Worm (Caenorhabditis elegans) whole organism, late embryonic: ENCODE data around the gene mip-2.

Experiments used
- C08G9.2 ChIP-seq: sonication (generic microtip); optimal IDR thresholded peaks from 2 replicates; lab custom pipeline; 2016; ENCODE audit warnings: mild to moderate bottlenecking, missing genetic modification characterization, moderate library complexity, missing compliant biosample characterization
- K09A11.1 ChIP-seq: sonication (generic microtip); optimal IDR thresholded peaks from 2 replicates; lab custom pipeline; 2017; ENCODE audit warnings: antibody characterized with exemption, mild to moderate bottlenecking, missing genetic modification characterization, missing compliant biosample characterization; ENCODE audit not compliant: insufficient read depth
- ahr-1 ChIP-seq: sonication (generic microtip); optimal IDR thresholded peaks from 2 replicates; lab custom pipeline; 2016; ENCODE audit warnings: missing genetic modification characterization, missing compliant biosample characterization
- ama-1 ChIP-seq: fragments of 150-350 bp; optimal IDR thresholded peaks from 2 replicates; lab custom pipeline; 2014
- ceh-14 ChIP-seq: sonication (generic microtip); optimal IDR thresholded peaks from 2 replicates; lab custom pipeline; 2016; ENCODE audit warnings: missing genotype, missing genetic modification characterization, missing compliant biosample characterization
- ceh-22 ChIP-seq: sonication (generic microtip); optimal IDR thresholded peaks from 2 replicates; lab custom pipeline; 2017; ENCODE audit warnings: missing biosample characterization, missing genetic modification characterization
- ceh-24 ChIP-seq: sonication (generic microtip); optimal IDR thresholded peaks from 2 replicates; lab custom pipeline; 2016; ENCODE audit warnings: mild to moderate bottlenecking, missing genetic modification characterization, missing compliant biosample characterization
- ceh-30 ChIP-seq: fragments of 150-350 bp; optimal IDR thresholded peaks from 2 replicates; lab custom pipeline; 2014; ENCODE audit warnings: missing biosample characterization, missing genetic modification characterization
- ceh-48 ChIP-seq: sonication (generic microtip); optimal IDR thresholded peaks from 2 replicates; lab custom pipeline; 2016; ENCODE audit warnings: missing genetic modification characterization, inconsistent platforms, missing compliant biosample characterization
- ceh-6 ChIP-seq: fragments of 200-800 bp; sonication (Bioruptor generic); optimal IDR thresholded peaks from 2 replicates; lab custom pipeline; 2018; ENCODE audit warnings: mild to moderate bottlenecking, missing genetic modification characterization, missing compliant biosample characterization
- ceh-9 ChIP-seq: sonication (generic microtip); optimal IDR thresholded peaks from 2 replicates; lab custom pipeline; 2016; ENCODE audit warnings: mild to moderate bottlenecking, missing genetic modification characterization, inconsistent platforms, missing compliant biosample characterization
- che-1 ChIP-seq: sonication (generic microtip); optimal IDR thresholded peaks from 2 replicates; lab custom pipeline; 2016; ENCODE audit warnings: mild to moderate bottlenecking, missing genetic modification characterization, missing compliant biosample characterization
- dmd-4 ChIP-seq: sonication (generic microtip); optimal IDR thresholded peaks from 2 replicates; lab custom pipeline; 2016; ENCODE audit warnings: borderline replicate concordance, missing genetic modification characterization, missing compliant biosample characterization
- elt-4 ChIP-seq: sonication (generic microtip); optimal IDR thresholded peaks from 2 replicates; lab custom pipeline; 2016; ENCODE audit warnings: missing genetic modification characterization, missing compliant biosample characterization
- ets-4 ChIP-seq: sonication (generic microtip); optimal IDR thresholded peaks from 2 replicates; lab custom pipeline; 2016; ENCODE audit warnings: missing genetic modification characterization, missing compliant biosample characterization
- eyg-1 ChIP-seq: sonication (generic microtip); optimal IDR thresholded peaks from 2 replicates; lab custom pipeline; 2016; ENCODE audit warnings: missing genotype, missing genetic modification characterization, missing compliant biosample characterization
- fax-1 ChIP-seq: sonication (generic microtip); optimal IDR thresholded peaks from 2 replicates; lab custom pipeline; 2016; ENCODE audit warnings: missing genotype, missing genetic modification characterization, missing compliant biosample characterization
- fkh-6 ChIP-seq: sonication (generic microtip); optimal IDR thresholded peaks from 2 replicates; lab custom pipeline; 2016; ENCODE audit warnings: missing genetic modification characterization, missing compliant biosample characterization
- gmeb-2 ChIP-seq: sonication (generic microtip); optimal IDR thresholded peaks from 2 replicates; lab custom pipeline; 2016; ENCODE audit warnings: missing genetic modification characterization, inconsistent platforms, missing compliant biosample characterization
- hlh-13 ChIP-seq: fragments of 200-800 bp; sonication (Bioruptor generic); optimal IDR thresholded peaks from 2 replicates; lab custom pipeline; 2018; ENCODE audit warnings: mild to moderate bottlenecking, missing genetic modification characterization, missing compliant biosample characterization
- hlh-15 ChIP-seq: sonication (generic microtip); optimal IDR thresholded peaks from 2 replicates; lab custom pipeline; 2016; ENCODE audit warnings: missing genetic modification characterization, missing compliant biosample characterization
- hlh-30 ChIP-seq: sonication (generic microtip); optimal IDR thresholded peaks from 2 replicates; lab custom pipeline; 2017; ENCODE audit warnings: antibody characterized with exemption, missing genetic modification characterization, missing compliant biosample characterization; ENCODE audit not compliant: insufficient read depth
- hlh-6 ChIP-seq: sonication (generic microtip); optimal IDR thresholded peaks from 2 replicates; lab custom pipeline; 2016; ENCODE audit warnings: missing genotype, missing genetic modification characterization, missing compliant biosample characterization
- hlh-8 ChIP-seq: sonication (generic microtip); optimal IDR thresholded peaks from 2 replicates; lab custom pipeline; 2016; ENCODE audit warnings: missing genotype, missing genetic modification characterization, missing compliant biosample characterization
- mec-3 ChIP-seq: sonication (generic microtip); optimal IDR thresholded peaks from 2 replicates; lab custom pipeline; 2016; ENCODE audit warnings: borderline replicate concordance, missing genetic modification characterization, missing compliant biosample characterization
- nhr-232 ChIP-seq: sonication (generic microtip); optimal IDR thresholded peaks from 2 replicates; lab custom pipeline; 2016; ENCODE audit warnings: missing genetic modification characterization, missing compliant biosample characterization
- npax-4 ChIP-seq: sonication (generic microtip); optimal IDR thresholded peaks from 2 replicates; lab custom pipeline; 2016; ENCODE audit warnings: missing genetic modification characterization, missing compliant biosample characterization
- odd-2 ChIP-seq: sonication (generic microtip); optimal IDR thresholded peaks from 2 replicates; lab custom pipeline; 2017; ENCODE audit warnings: antibody characterized with exemption, mild to moderate bottlenecking, missing genetic modification characterization, missing compliant biosample characterization
- pag-3 ChIP-seq: sonication (generic microtip); optimal IDR thresholded peaks from 2 replicates; lab custom pipeline; 2016; ENCODE audit warnings: missing compliant biosample characterization, missing genetic modification characterization, borderline replicate concordance
- pat-9 ChIP-seq: fragments of 200-800 bp; sonication (Bioruptor generic); optimal IDR thresholded peaks from 2 replicates; lab custom pipeline; 2018; ENCODE audit warnings: mild to moderate bottlenecking, missing genetic modification characterization, moderate library complexity, missing compliant biosample characterization
- pax-1 ChIP-seq: fragments of 150-350 bp; optimal IDR thresholded peaks from 2 replicates; lab custom pipeline; 2014; ENCODE audit warnings: missing biosample characterization, missing genetic modification characterization
- pha-2 ChIP-seq: sonication (generic microtip); optimal IDR thresholded peaks from 2 replicates; lab custom pipeline; 2017; ENCODE audit warnings: mild to moderate bottlenecking, missing genetic modification characterization, missing compliant biosample characterization
- pha-4 ChIP-seq: fragments of 150-350 bp; optimal IDR thresholded peaks from 2 replicates; lab custom pipeline; 2018; ENCODE audit warnings: missing biosample characterization, missing genetic modification reagents, missing genetic modification characterization
- pros-1 ChIP-seq: fragments of 150-350 bp; optimal IDR thresholded peaks from 2 replicates; lab custom pipeline; 2014; ENCODE audit warnings: missing biosample characterization, missing genetic modification reagents, missing genetic modification characterization
- ref-2 ChIP-seq: sonication (generic microtip); optimal IDR thresholded peaks from 2 replicates; lab custom pipeline; 2016; ENCODE audit warnings: missing genetic modification characterization, missing compliant biosample characterization
- rnt-1 ChIP-seq: sonication (generic microtip); optimal IDR thresholded peaks from 2 replicates; lab custom pipeline; 2016; ENCODE audit warnings: missing genetic modification characterization, missing compliant biosample characterization
- sdc-2 ChIP-seq: sonication (generic microtip); optimal IDR thresholded peaks from 2 replicates; lab custom pipeline; 2016; ENCODE audit warnings: missing genotype, missing genetic modification characterization, missing compliant biosample characterization
- sox-2 ChIP-seq: fragments of 200-800 bp; sonication (Bioruptor generic); IDR thresholded peaks from 2 replicates; pipeline ENCODE4 v1.3.6; 2022; ENCODE audit warnings: missing genetic modification reagents, missing genetic modification characterization, missing compliant biosample characterization
- unc-3 ChIP-seq, 2 experiments: fragments of 200-800 bp in 1 of 2; sonication (Bioruptor generic) in 1 of 2; sonication (generic microtip) in 1 of 2; conservative IDR thresholded peaks in 1 of 2; optimal IDR thresholded peaks in 1 of 2; 2 replicates each; pipeline versions ENCODE4 v1.3.6 to Lab custom; 2016 to 2022; ENCODE audit warnings: missing compliant biosample characterization in 2 of 2, missing genetic modification characterization in 2 of 2, missing genetic modification reagents in 1 of 2
- unc-42 ChIP-seq: sonication (generic microtip); optimal IDR thresholded peaks from 2 replicates; lab custom pipeline; 2016; ENCODE audit warnings: missing genotype, missing genetic modification characterization, missing compliant biosample characterization
- unc-55 ChIP-seq: sonication (generic microtip); optimal IDR thresholded peaks from 2 replicates; lab custom pipeline; 2017; ENCODE audit warnings: missing biosample characterization, missing genetic modification reagents, missing genetic modification characterization

The mip-2 gene

ce11 chrV:13650800-13651199, 21.0 kb downstream of the mip-2 start:
- no peak for TF ChIP-seq npax-4 (tag; lab: Kevin White, UChicago)
- TF ChIP-seq ets-4 (tag; lab: Kevin White, UChicago) = no peak
- TF ChIP-seq fkh-6 (tag; lab: Kevin White, UChicago) = no peak
- TF ChIP-seq pha-4 (tag; lab: Kevin White, UChicago) = no peak
- TF ChIP-seq ref-2 (tag; lab: Kevin White, UChicago) = no peak
- no peak for TF ChIP-seq ceh-6 (GFP tag; lab: Kevin White, UChicago)
- TF ChIP-seq ceh-14 (tag; lab: Kevin White, UChicago) = no peak
- no peak for TF ChIP-seq ceh-30 (tag; lab: Kevin White, UChicago)
- TF ChIP-seq dmd-4 = no peak
- TF ChIP-seq eyg-1 (tag; lab: Kevin White, UChicago) = no peak
- no peak for TF ChIP-seq ceh-24 (tag; lab: Kevin White, UChicago)
- TF ChIP-seq elt-4 = no peak
- TF ChIP-seq C08G9.2 (tag; lab: Kevin White, UChicago) = no peak
- no peak for TF ChIP-seq sox-2 (GFP tag; lab: Robert Waterston, UW)
- TF ChIP-seq rnt-1 = no peak
- TF ChIP-seq hlh-6 (tag; lab: Kevin White, UChicago) = no peak
- no peak for TF ChIP-seq odd-2 (tag; lab: Kevin White, UChicago)
- TF ChIP-seq ceh-22 (tag; lab: Kevin White, UChicago) = no peak

ce11 chrV:13649730-13650349, 21.9 kb downstream of the mip-2 start, which contains the start of gene H37A05.4:
Gene H37A05.4, minus strand, starts transcription at chrV:13649780.
- TF ChIP-seq nhr-232 (tag; lab: Kevin White, UChicago) (no peak), ceh-24 (tag; lab: Kevin White, UChicago) (no peak), hlh-30 (no peak), ref-2 (tag; lab: Kevin White, UChicago) (no peak), che-1 (tag; lab: Kevin White, UChicago) (no peak), hlh-6 (tag; lab: Kevin White, UChicago) (no peak), dmd-4 (no peak), ceh-6 (GFP tag; lab: Kevin White, UChicago) (no peak), sdc-2 (no peak), pha-2 (tag; lab: Kevin White, UChicago) (no peak), ama-1 (no peak), ahr-1 (tag; lab: Kevin White, UChicago) (no peak), ceh-30 (tag; lab: Kevin White, UChicago) (no peak), pax-1 (no peak), ceh-9 (tag; lab: Kevin White, UChicago) (no peak), fax-1 (tag; lab: Kevin White, UChicago) (no peak), pag-3 (no peak), unc-55 (no peak), mec-3 (tag; lab: Kevin White, UChicago) (no peak), hlh-8 (tag; lab: Kevin White, UChicago) (no peak)

ce11 chrV:13647617-13648016, 24.1 kb downstream of the mip-2 start:
- TF ChIP-seq pros-1 (tag; lab: Kevin White, UChicago) = no peak
- no peak for TF ChIP-seq pha-4 (tag; lab: Kevin White, UChicago)
- TF ChIP-seq unc-3 (GFP tag; conservative IDR thresholded peaks at IDR 0.05; lab: Robert Waterston, UW) = 0 out of 2 replicates have a peak, but pooled peaks have one; percentile 11
- no peak for TF ChIP-seq unc-3 (tag; optimal IDR thresholded peaks at IDR 0.05; lab: Kevin White, UChicago)

- TF ChIP-seq pat-9 (tag; lab: Kevin White, UChicago) (no peak), ceh-6 (GFP tag; lab: Kevin White, UChicago) (no peak), hlh-15 (no peak), hlh-13 (GFP tag; lab: Kevin White, UChicago) (no peak), unc-42 (tag; lab: Kevin White, UChicago) (no peak), pag-3 (no peak), pha-2 (tag; lab: Kevin White, UChicago) (no peak), hlh-30 (no peak), hlh-6 (tag; lab: Kevin White, UChicago) (no peak), K09A11.1 (tag; lab: Kevin White, UChicago) (no peak), pax-1 (no peak), rnt-1 (no peak), gmeb-2 (tag; lab: Kevin White, UChicago) (no peak), ceh-48 (no peak), dmd-4 (no peak), ref-2 (tag; lab: Kevin White, UChicago) (no peak), mec-3 (tag; lab: Kevin White, UChicago) (no peak)
These were observed 24.6 kb downstream of the mip-2 start for ce11 chrV:13647185-13647584.
